Fruit fly (Drosophila melanogaster) whole organism, wandering third instar larva: Measurements from ENCODE around the gene galla-2.

ENCODE experiments used
- CG9705 ChIP-seq: fragments of 200-800 bp; sonication (Bioruptor generic); optimal IDR thresholded peaks from 2 replicates; lab custom pipeline; 2018; ENCODE audit warnings: missing biosample characterization, mild to moderate bottlenecking, missing genetic modification characterization
- HLH106 ChIP-seq: fragments of 200-800 bp; optimal IDR thresholded peaks from 3 replicates; lab custom pipeline; 2019; ENCODE audit warnings: missing biosample characterization, mild to moderate bottlenecking, missing genetic modification characterization, moderate library complexity
- N ChIP-seq: fragments of >200 bp; optimal IDR thresholded peaks from 2 replicates; lab custom pipeline; 2018; ENCODE audit warnings: missing biosample characterization, missing external identifiers, missing genetic modification characterization
- br ChIP-seq: fragments of 200-800 bp; sonication (Bioruptor generic); optimal IDR thresholded peaks from 2 replicates; lab custom pipeline; 2016; ENCODE audit warnings: missing biosample characterization, missing genetic modification characterization
- dl ChIP-seq, 2 experiments: fragments of 175-275, 200-275 bp in 1 of 2; fragments of 200-275 bp in 1 of 2; sonication (Bioruptor generic); optimal IDR thresholded peaks; lab custom pipeline; 2018; ENCODE audit warnings: mild to moderate bottlenecking in 2 of 2, missing biosample characterization in 2 of 2, missing genetic modification characterization in 2 of 2, moderate library complexity in 2 of 2; ENCODE audit not compliant: partially characterized antibody in 2 of 2, insufficient read depth in 1 of 2
- fru ChIP-seq: fragments of 200-800 bp; sonication (Bioruptor generic); optimal IDR thresholded peaks from 3 replicates; lab custom pipeline; 2016; ENCODE audit warnings: missing biosample characterization, mild to moderate bottlenecking, missing genetic modification characterization
- h ChIP-seq: fragments of 200-800 bp; sonication (Bioruptor generic); optimal IDR thresholded peaks from 3 replicates; lab custom pipeline; 2016; ENCODE audit warnings: missing biosample characterization, mild to moderate bottlenecking, missing genetic modification characterization
- pan ChIP-seq: fragments of >200 bp; optimal IDR thresholded peaks from 2 replicates; lab custom pipeline; 2017
- psq ChIP-seq: fragments of 200-800 bp; sonication (Bioruptor generic); optimal IDR thresholded peaks from 3 replicates; lab custom pipeline; 2017; ENCODE audit warnings: missing biosample characterization, mild to moderate bottlenecking, missing genetic modification characterization, moderate library complexity
- woc ChIP-seq: sonication (Bioruptor generic); optimal IDR thresholded peaks from 2 replicates; lab custom pipeline; 2016; ENCODE audit warnings: missing biosample characterization, mild to moderate bottlenecking, missing genetic modification characterization

DNA sequence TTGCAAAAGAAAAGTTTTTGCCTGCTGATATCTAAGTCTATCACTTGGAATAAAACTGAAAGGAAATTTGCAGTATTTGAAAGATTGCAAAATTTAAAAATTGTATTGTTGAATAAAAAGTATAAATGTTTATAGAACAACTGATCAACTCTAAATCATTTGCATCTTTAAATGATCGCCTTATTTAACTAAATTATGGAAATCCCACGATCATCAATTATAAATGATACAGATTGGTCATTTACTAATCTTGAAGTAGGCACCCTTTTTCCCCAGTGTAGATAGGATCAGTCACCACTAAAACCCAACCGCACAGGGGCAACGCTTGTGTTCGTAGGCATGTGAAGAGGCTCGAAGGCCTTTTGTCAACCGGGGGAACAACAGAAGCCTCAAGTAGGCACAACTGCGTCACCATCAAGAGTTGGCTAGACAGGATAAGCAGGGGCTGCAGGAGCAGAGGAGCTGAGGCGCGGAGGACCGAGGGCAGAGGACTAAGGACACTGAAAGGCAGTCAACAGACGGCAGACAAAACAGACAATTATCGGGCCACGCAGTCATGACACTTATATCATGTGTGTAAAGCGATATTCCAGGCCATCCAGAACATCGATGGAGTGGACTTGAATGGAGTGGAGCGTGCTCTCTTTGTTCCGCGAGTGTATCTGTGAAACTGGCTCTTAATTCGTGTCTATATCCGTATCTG lies 34.7 kb upstream of the galla-2 start:
- TF ChIP-seq pan (lab: Kevin White, UChicago) (no peak), psq (GFP tag; lab: Kevin White, UChicago) (no peak), br (GFP tag; lab: Kevin White, UChicago) (no peak), dl (GFP tag; optimal IDR thresholded peaks at IDR 0.05; lab: Kevin White, UChicago; ENCODE audit: insufficient read depth in 1 of 2, partially characterized antibody in 2 of 2) (no peak), HLH106 (tag; lab: Kevin White, UChicago) (no peak), N (GFP tag; lab: Kevin White, UChicago) (no peak), CG9705 (no peak), fru (GFP tag; lab: Kevin White, UChicago) (no peak), h (GFP tag; lab: Kevin White, UChicago) (no peak), woc (no peak)
